Worm (Caenorhabditis elegans) whole organism, L1 larva: ENCODE measurements around the gene ZK470.14.

Experiments used
- C16A3.4 ChIP-seq: fragments of 150-350 bp; optimal IDR thresholded peaks from 2 replicates; lab custom pipeline; 2014; ENCODE audit warnings: missing biosample characterization, missing genetic modification characterization
- C34B4.2 ChIP-seq: sonication (generic microtip); optimal IDR thresholded peaks from 2 replicates; lab custom pipeline; 2017; ENCODE audit warnings: mild to moderate bottlenecking, missing genetic modification characterization, missing compliant biosample characterization
- F16B12.6 ChIP-seq: fragments of 150-350 bp; optimal IDR thresholded peaks from 2 replicates; lab custom pipeline; 2014; ENCODE audit warnings: missing biosample characterization, missing genetic modification characterization
- Y116A8C.19 ChIP-seq: sonication (generic microtip); optimal IDR thresholded peaks from 2 replicates; lab custom pipeline; 2016; ENCODE audit warnings: missing compliant biosample characterization, missing genetic modification characterization, borderline replicate concordance
- aha-1 ChIP-seq: fragments of 150-350 bp; optimal IDR thresholded peaks from 2 replicates; lab custom pipeline; 2014; ENCODE audit warnings: missing biosample characterization, missing genetic modification characterization
- alr-1 ChIP-seq: fragments of 200-800 bp; sonication (Bioruptor generic); optimal IDR thresholded peaks from 2 replicates; lab custom pipeline; 2018; ENCODE audit warnings: borderline replicate concordance, mild to moderate bottlenecking, missing genetic modification characterization, missing compliant biosample characterization
- ama-1 ChIP-seq: fragments of 150-350 bp; optimal IDR thresholded peaks from 2 replicates; lab custom pipeline; 2014
- blmp-1 ChIP-seq: fragments of 150-350 bp; optimal IDR thresholded peaks from 2 replicates; lab custom pipeline; 2014; ENCODE audit warnings: missing biosample characterization, missing genetic modification characterization
- ceh-63 ChIP-seq: fragments of 200-800 bp; sonication (Bioruptor generic); optimal IDR thresholded peaks from 2 replicates; lab custom pipeline; 2018; ENCODE audit warnings: mild to moderate bottlenecking, missing genetic modification characterization, missing compliant biosample characterization
- ceh-90 ChIP-seq: sonication (generic microtip); optimal IDR thresholded peaks from 2 replicates; lab custom pipeline; 2016; ENCODE audit warnings: missing genetic modification characterization, missing compliant biosample characterization
- ces-1 ChIP-seq: fragments of 150-350 bp; optimal IDR thresholded peaks from 2 replicates; lab custom pipeline; 2014; ENCODE audit warnings: missing biosample characterization, missing genetic modification reagents, missing genetic modification characterization
- dpl-1 ChIP-seq, 3 experiments: fragments of 150-350 bp in 2 of 3; sonication (generic microtip) in 1 of 3; optimal IDR thresholded peaks; 2 replicates each; lab custom pipeline; 2014 to 2017; ENCODE audit warnings: missing biosample characterization in 3 of 3, missing genetic modification characterization in 3 of 3, missing genetic modification reagents in 3 of 3
- dsc-1 ChIP-seq: sonication (generic microtip); optimal IDR thresholded peaks from 2 replicates; lab custom pipeline; 2016; ENCODE audit warnings: mild to moderate bottlenecking, missing genetic modification characterization, missing compliant biosample characterization
- efl-1 ChIP-seq, 4 experiments: fragments of 150-350 bp; optimal IDR thresholded peaks in 3 of 4; peaks in 1 of 4; 1 replicate in 1 of 4; 2 replicates in 3 of 4; lab custom pipeline; 2014; ENCODE audit warnings: missing biosample characterization in 2 of 4, missing genetic modification characterization in 2 of 4, missing genetic modification reagents in 2 of 4
- elt-2 ChIP-seq: sonication (generic microtip); optimal IDR thresholded peaks from 2 replicates; lab custom pipeline; 2016; ENCODE audit warnings: missing genetic modification characterization, mild to moderate bottlenecking, inconsistent platforms, missing compliant biosample characterization, missing genetic modification reagents
- elt-3 ChIP-seq, 6 experiments: fragments of 150-350 bp in 1 of 6; sonication (generic microtip); optimal IDR thresholded peaks; 2 replicates each; lab custom pipeline; 2017 to 2018; ENCODE audit warnings: missing biosample characterization in 6 of 6, missing genetic modification characterization in 6 of 6, inconsistent platforms in 1 of 6
- ets-5 ChIP-seq: fragments of 200-800 bp; sonication (Bioruptor generic); IDR thresholded peaks from 2 replicates; pipeline ENCODE4 v1.3.6; 2022; ENCODE audit warnings: missing genetic modification characterization, missing compliant biosample characterization
- fkh-10 ChIP-seq: sonication (generic microtip); optimal IDR thresholded peaks from 2 replicates; lab custom pipeline; 2017; ENCODE audit warnings: missing biosample characterization, missing genetic modification reagents, missing genetic modification characterization
- fos-1 ChIP-seq: fragments of 150-350 bp; optimal IDR thresholded peaks from 2 replicates; lab custom pipeline; 2014; ENCODE audit warnings: missing biosample characterization, missing genetic modification characterization
- hlh-4 ChIP-seq: sonication (generic microtip); optimal IDR thresholded peaks from 2 replicates; lab custom pipeline; 2016; ENCODE audit warnings: mild to moderate bottlenecking, missing genetic modification characterization, missing compliant biosample characterization
- lin-13 ChIP-seq: fragments of 150-350 bp; optimal IDR thresholded peaks from 2 replicates; lab custom pipeline; 2014; ENCODE audit warnings: missing biosample characterization, missing genetic modification reagents, missing genetic modification characterization
- lsy-2 ChIP-seq, 2 experiments: fragments of 150-350 bp; optimal IDR thresholded peaks; 2 replicates each; lab custom pipeline; 2014; ENCODE audit warnings: missing biosample characterization in 2 of 2, missing genetic modification characterization in 2 of 2
- mef-2 ChIP-seq: fragments of 150-350 bp; optimal IDR thresholded peaks from 2 replicates; lab custom pipeline; 2014; ENCODE audit warnings: missing biosample characterization, missing genetic modification characterization
- mep-1 ChIP-seq: fragments of 150-350 bp; optimal IDR thresholded peaks from 2 replicates; lab custom pipeline; 2014; ENCODE audit warnings: missing biosample characterization, missing genetic modification characterization
- nhr-237 ChIP-seq: fragments of 150-350 bp; optimal IDR thresholded peaks from 2 replicates; lab custom pipeline; 2014; ENCODE audit warnings: missing biosample characterization, missing genetic modification characterization
- nhr-28 ChIP-seq: fragments of 150-350 bp; optimal IDR thresholded peaks from 2 replicates; lab custom pipeline; 2014; ENCODE audit warnings: missing biosample characterization, missing genetic modification characterization
- nhr-71 ChIP-seq: sonication (generic microtip); optimal IDR thresholded peaks from 2 replicates; lab custom pipeline; 2016; ENCODE audit warnings: mild to moderate bottlenecking, missing genetic modification characterization, moderate library complexity, missing compliant biosample characterization
- nhr-77 ChIP-seq: fragments of 150-350 bp; optimal IDR thresholded peaks from 2 replicates; lab custom pipeline; 2014; ENCODE audit warnings: missing biosample characterization, missing genetic modification characterization
- nhr-85 ChIP-seq: sonication (generic microtip); peaks from one replicate; lab custom pipeline; 2016; ENCODE audit warnings: missing genetic modification characterization, inconsistent platforms, missing compliant biosample characterization
- pag-3 ChIP-seq: sonication (generic microtip); optimal IDR thresholded peaks from 2 replicates; lab custom pipeline; 2017; ENCODE audit warnings: missing genetic modification characterization, mild to moderate bottlenecking, missing compliant biosample characterization, antibody characterized with exemption, borderline replicate concordance; ENCODE audit not compliant: insufficient read depth
- sup-37 ChIP-seq: fragments of 200-800 bp; sonication (Bioruptor generic); optimal IDR thresholded peaks from 2 replicates; lab custom pipeline; 2018; ENCODE audit warnings: mild to moderate bottlenecking, missing genetic modification characterization, missing compliant biosample characterization
- tbx-2 ChIP-seq: sonication (generic microtip); optimal IDR thresholded peaks from 2 replicates; lab custom pipeline; 2016; ENCODE audit warnings: missing genetic modification characterization, missing compliant biosample characterization
- tlp-1 ChIP-seq: fragments of 150-350 bp; optimal IDR thresholded peaks from 2 replicates; lab custom pipeline; 2014; ENCODE audit warnings: missing biosample characterization, missing genetic modification characterization
- unc-130 ChIP-seq: fragments of 150-350 bp; optimal IDR thresholded peaks from 2 replicates; lab custom pipeline; 2017; ENCODE audit warnings: missing biosample characterization, missing genetic modification characterization, inconsistent platforms
- unc-30 ChIP-seq: sonication (generic microtip); optimal IDR thresholded peaks from 2 replicates; lab custom pipeline; 2017; ENCODE audit warnings: missing biosample characterization, missing genetic modification characterization
- unc-62 ChIP-seq: fragments of 150-350 bp; optimal IDR thresholded peaks from 2 replicates; lab custom pipeline; 2014; ENCODE audit warnings: missing biosample characterization, missing genetic modification reagents, missing genetic modification characterization
- xbp-1 ChIP-seq: sonication (generic microtip); optimal IDR thresholded peaks from 2 replicates; lab custom pipeline; 2016; ENCODE audit warnings: missing genetic modification characterization, missing compliant biosample characterization
- zip-4 ChIP-seq: fragments of 200-800 bp; sonication (Bioruptor generic); optimal IDR thresholded peaks from 2 replicates; lab custom pipeline; 2018; ENCODE audit warnings: mild to moderate bottlenecking, missing genetic modification characterization, moderate library complexity, missing compliant biosample characterization
- ztf-11 ChIP-seq, 2 experiments: sonication (generic microtip); optimal IDR thresholded peaks; 2 replicates each; lab custom pipeline; 2016 to 2017; ENCODE audit warnings: missing genetic modification characterization in 2 of 2, missing biosample characterization in 1 of 2, missing compliant biosample characterization in 1 of 2
- ztf-4 ChIP-seq: fragments of 150-350 bp; optimal IDR thresholded peaks from 2 replicates; lab custom pipeline; 2014; ENCODE audit warnings: missing biosample characterization, missing genetic modification characterization

ZK470.14 gene

DNA sequence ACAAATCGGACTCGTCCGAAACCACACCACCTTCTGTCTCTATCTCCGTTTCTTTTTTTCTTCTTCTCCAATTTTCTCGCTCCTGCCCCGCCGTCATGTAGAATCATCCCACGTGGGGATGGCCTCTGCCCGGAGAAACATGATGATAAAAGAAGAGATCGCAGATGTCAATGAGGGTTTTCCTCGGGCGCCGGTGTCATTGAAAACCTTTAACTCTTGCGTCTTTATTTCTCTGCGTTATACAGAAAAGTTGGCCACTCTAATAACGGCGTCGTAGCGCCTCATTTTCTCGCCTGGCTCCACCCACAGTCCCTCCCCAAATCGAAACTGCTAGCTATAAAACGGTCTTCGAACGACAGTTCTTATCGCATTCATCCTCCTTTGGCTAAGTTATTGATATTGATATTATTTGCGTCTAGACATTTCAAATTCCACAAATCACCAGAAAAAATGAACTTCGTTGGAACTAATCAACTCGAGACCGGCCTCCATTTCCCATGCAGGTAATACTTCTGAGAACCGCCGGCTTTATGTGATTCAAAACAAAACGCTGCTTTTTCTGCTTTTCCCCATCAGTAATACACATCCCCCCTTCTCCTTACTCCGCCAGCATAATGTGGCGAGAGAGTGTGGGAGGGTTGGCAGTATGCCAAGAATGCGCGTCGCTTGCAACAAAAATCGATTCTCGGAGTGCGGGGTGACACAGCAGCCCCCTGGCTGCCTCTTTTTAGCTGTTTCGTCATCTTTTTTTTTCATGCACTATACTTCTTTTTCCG, 22.0 kb upstream of the ZK470.14 start (continued):
- TF ChIP-seq ama-1 (lab: Kevin White, UChicago): peak; percentile 70
- no peak for TF ChIP-seq unc-62
- 0 out of 2 replicates have a peak, but pooled peaks have one; percentile 14 for TF ChIP-seq ets-5 (GFP tag; lab: Robert Waterston, UW)
- no peak for TF ChIP-seq ceh-90 (tag; lab: Kevin White, UChicago)
- TF ChIP-seq ztf-11 (tag; optimal IDR thresholded peaks at IDR 0.05; lab: Kevin White, UChicago): peak in 1 of 2 experiments; percentile 16
- TF ChIP-seq sup-37 (GFP tag; lab: Kevin White, UChicago): no peak
- TF ChIP-seq unc-30 (tag; lab: Kevin White, UChicago): no peak
- TF ChIP-seq nhr-71 (tag; lab: Kevin White, UChicago): peak; percentile 89
- peak; percentile 64 for TF ChIP-seq fkh-10 (GFP tag; lab: Kevin White, UChicago)
- TF ChIP-seq blmp-1 (tag; lab: Kevin White, UChicago): peak; percentile 77
- no peak for TF ChIP-seq Y116A8C.19 (tag; lab: Kevin White, UChicago)
- peak in 2 of 6 experiments; percentile 39 to 83 for TF ChIP-seq elt-3 (tag; optimal IDR thresholded peaks at IDR 0.05; lab: Kevin White, UChicago)
- no peak for TF ChIP-seq nhr-237 (tag; lab: Kevin White, UChicago)
- peak; percentile 76 for TF ChIP-seq C16A3.4
- TF ChIP-seq unc-130: peak; percentile 78
- no peak for TF ChIP-seq ceh-63 (GFP tag; lab: Kevin White, UChicago)
- no peak for TF ChIP-seq ces-1 (GFP tag; lab: Kevin White, UChicago)
- no peak for TF ChIP-seq aha-1 (tag; lab: Kevin White, UChicago)
- TF ChIP-seq tlp-1 (tag; lab: Kevin White, UChicago): no peak
- no peak for TF ChIP-seq C34B4.2 (tag; lab: Kevin White, UChicago)
- TF ChIP-seq dpl-1 (GFP tag; optimal IDR thresholded peaks at IDR 0.05; lab: Kevin White, UChicago): peak; percentile 1 to 19 (median 7)
- peak; percentile 32 for TF ChIP-seq xbp-1 (tag; lab: Kevin White, UChicago)
- TF ChIP-seq F16B12.6 (tag; lab: Kevin White, UChicago): peak; percentile 10
- no peak for TF ChIP-seq hlh-4 (tag; lab: Kevin White, UChicago)
- no peak for TF ChIP-seq nhr-28 (tag; lab: Kevin White, UChicago)
- TF ChIP-seq tbx-2 (tag; lab: Kevin White, UChicago): peak; percentile 79
- peak; percentile 24 for TF ChIP-seq ztf-4 (tag; lab: Kevin White, UChicago)
- peak; percentile 66 for TF ChIP-seq mep-1 (tag; lab: Kevin White, UChicago)
- TF ChIP-seq lsy-2 (tag; optimal IDR thresholded peaks at IDR 0.05; lab: Kevin White, UChicago): peak; percentile 11 to 76
- no peak for TF ChIP-seq pag-3 (tag; lab: Kevin White, UChicago)
- TF ChIP-seq alr-1 (tag; lab: Kevin White, UChicago): no peak
- TF ChIP-seq mef-2 (tag; lab: Kevin White, UChicago): peak; percentile 28
- TF ChIP-seq elt-2 (tag; lab: Kevin White, UChicago): peak; percentile 40
- peak; percentile 38 for TF ChIP-seq fos-1 (tag; lab: Kevin White, UChicago)

DNA sequence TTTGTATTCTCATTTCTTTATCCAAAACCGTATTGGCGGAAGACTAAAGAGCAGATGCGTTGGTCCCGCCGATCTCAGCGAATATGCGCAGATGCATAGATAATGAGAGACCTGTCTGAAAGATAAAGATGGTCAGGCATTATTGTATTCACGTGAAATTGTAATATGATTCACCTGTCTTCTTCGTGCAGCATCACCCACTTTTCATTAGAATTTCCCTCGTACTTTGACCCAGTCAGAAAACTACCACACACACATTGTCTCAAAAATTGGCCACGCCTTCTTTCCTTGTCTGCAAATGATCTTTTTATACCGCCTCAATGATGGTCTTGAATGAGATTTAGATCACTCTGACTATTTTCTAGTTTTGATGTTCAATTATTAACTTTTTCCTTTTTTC, 21.2 kb upstream of the ZK470.14 start:
- TF ChIP-seq nhr-85 (tag; lab: Kevin White, UChicago): peak; percentile 74
- TF ChIP-seq ceh-63 (GFP tag; lab: Kevin White, UChicago): peak; percentile 65
- TF ChIP-seq Y116A8C.19 (tag; lab: Kevin White, UChicago): no peak
- TF ChIP-seq dsc-1 (tag; lab: Kevin White, UChicago): no peak

DNA sequence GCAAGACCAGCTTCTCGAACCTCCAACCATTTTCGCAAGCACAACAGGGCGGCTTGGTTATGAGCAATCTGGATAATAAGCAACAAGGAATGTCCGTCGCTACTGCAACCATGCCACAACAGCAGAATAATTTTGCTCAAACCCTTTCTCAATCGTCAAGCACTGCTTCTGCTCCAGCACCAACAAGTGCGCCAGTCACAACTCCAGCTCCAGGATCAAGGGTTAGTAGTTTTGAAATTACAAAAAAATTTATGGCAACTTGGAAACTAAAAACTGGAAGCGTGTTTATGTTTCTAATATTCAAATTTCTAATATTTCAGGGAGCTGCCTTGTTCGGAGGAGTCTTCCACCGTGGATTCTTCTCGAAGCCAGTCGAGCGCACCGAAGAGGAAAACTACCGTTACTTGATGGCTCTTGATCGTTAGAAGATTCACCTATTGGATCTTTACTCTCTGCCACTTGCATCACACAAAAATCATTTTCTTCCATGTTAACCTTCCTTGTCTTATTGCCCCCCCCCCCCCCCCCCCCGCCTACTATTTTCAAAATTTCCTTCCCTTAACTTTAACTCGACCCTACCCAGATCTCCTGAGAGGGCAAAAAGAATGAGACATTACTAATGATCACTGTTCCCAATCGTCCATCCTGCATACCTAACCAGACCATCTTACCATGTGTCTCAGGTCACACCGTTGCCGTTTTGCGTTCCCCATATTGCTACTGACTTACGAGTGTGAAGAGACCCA, 20.3 kb upstream of the ZK470.14 start:
- TF ChIP-seq efl-1 (optimal IDR thresholded peaks at IDR 0.05; lab: Kevin White, UChicago) (no peak), efl-1 (GFP tag; optimal IDR thresholded peaks at IDR 0.05 in 1 of 2; lab: Kevin White, UChicago) (peak in 1 of 2 experiments; percentile 73), nhr-77 (tag; lab: Kevin White, UChicago) (no peak), zip-4 (GFP tag; lab: Kevin White, UChicago) (peak; percentile 15), nhr-85 (tag; lab: Kevin White, UChicago) (peak; percentile 53), nhr-71 (tag; lab: Kevin White, UChicago) (peak; percentile 12), lin-13 (GFP tag; lab: Kevin White, UChicago) (no peak), dsc-1 (tag; lab: Kevin White, UChicago) (peak; percentile 5)
